Fruit fly (Drosophila melanogaster) whole organism, wandering third instar larva: Measurements from ENCODE around the gene EndoGI.

Experiments used
- Abd-B ChIP-seq: fragments of >200 bp; optimal IDR thresholded peaks from 2 replicates; lab custom pipeline; 2017; ENCODE audit warnings: missing biosample characterization, missing genetic modification characterization
- CG32264 ChIP-seq: fragments of 200-800 bp; sonication (Bioruptor generic); optimal IDR thresholded peaks from 2 replicates; lab custom pipeline; 2016; ENCODE audit warnings: missing biosample characterization, missing genetic modification characterization
- CG9705 ChIP-seq: fragments of 200-800 bp; sonication (Bioruptor generic); optimal IDR thresholded peaks from 2 replicates; lab custom pipeline; 2018; ENCODE audit warnings: missing biosample characterization, mild to moderate bottlenecking, missing genetic modification characterization
- CrebA ChIP-seq: fragments of 200-800 bp; sonication (Bioruptor generic); optimal IDR thresholded peaks from 2 replicates; lab custom pipeline; 2016; ENCODE audit warnings: missing biosample characterization, mild to moderate bottlenecking, missing genetic modification characterization, borderline replicate concordance
- Dfd ChIP-seq: fragments of >200 bp; optimal IDR thresholded peaks from 2 replicates; lab custom pipeline; 2017; ENCODE audit warnings: missing biosample characterization, missing genetic modification characterization
- Dif ChIP-seq: fragments of 200-275, 200-300 bp; sonication (Bioruptor generic); optimal IDR thresholded peaks from 2 replicates; lab custom pipeline; 2018; ENCODE audit warnings: missing biosample characterization, missing genetic modification characterization; ENCODE audit not compliant: partially characterized antibody
- GATAd ChIP-seq: sonication (Bioruptor generic); optimal IDR thresholded peaks from 2 replicates; lab custom pipeline; 2016; ENCODE audit warnings: missing biosample characterization, missing genetic modification characterization
- HLH106 ChIP-seq: fragments of 200-800 bp; optimal IDR thresholded peaks from 3 replicates; lab custom pipeline; 2019; ENCODE audit warnings: missing biosample characterization, mild to moderate bottlenecking, missing genetic modification characterization, moderate library complexity
- Hnf4 ChIP-seq: fragments of 200-800 bp; sonication (Bioruptor generic); optimal IDR thresholded peaks from 2 replicates; lab custom pipeline; 2016; ENCODE audit warnings: missing biosample characterization, mild to moderate bottlenecking, missing genetic modification characterization
- Jra ChIP-seq: sonication (Bioruptor generic); optimal IDR thresholded peaks from 2 replicates; lab custom pipeline; 2016; ENCODE audit warnings: missing biosample characterization, missing genetic modification characterization
- Mio ChIP-seq: sonication (Bioruptor generic); optimal IDR thresholded peaks from 2 replicates; lab custom pipeline; 2016; ENCODE audit warnings: missing biosample characterization, missing genetic modification characterization
- Myc ChIP-seq: fragments of >200 bp; optimal IDR thresholded peaks from 2 replicates; lab custom pipeline; 2017
- N ChIP-seq: fragments of >200 bp; optimal IDR thresholded peaks from 2 replicates; lab custom pipeline; 2018; ENCODE audit warnings: missing biosample characterization, missing external identifiers, missing genetic modification characterization
- OdsH ChIP-seq: fragments of 200-800 bp; sonication (Bioruptor generic); optimal IDR thresholded peaks from 2 replicates; lab custom pipeline; 2016; ENCODE audit warnings: missing biosample characterization, mild to moderate bottlenecking, missing genetic modification characterization
- Rel ChIP-seq, 2 experiments: fragments of 200-800 bp; sonication (Bioruptor generic) in 1 of 2; optimal IDR thresholded peaks; 2 replicates in 1 of 2; 3 replicates in 1 of 2; lab custom pipeline; 2016 to 2019; ENCODE audit warnings: mild to moderate bottlenecking in 2 of 2, missing biosample characterization in 2 of 2, missing genetic modification characterization in 2 of 2, moderate library complexity in 1 of 2
- Sp1 ChIP-seq: fragments of 200-800 bp; sonication (Bioruptor generic); optimal IDR thresholded peaks from 3 replicates; lab custom pipeline; 2019; ENCODE audit warnings: missing biosample characterization, mild to moderate bottlenecking, missing genetic modification characterization, moderate library complexity
- Vsx2 ChIP-seq: fragments of 200-300, 225-300 bp; sonication (Bioruptor generic); optimal IDR thresholded peaks from 2 replicates; lab custom pipeline; 2018; ENCODE audit warnings: missing biosample characterization, missing genetic modification characterization; ENCODE audit not compliant: partially characterized antibody
- br ChIP-seq: fragments of 200-800 bp; sonication (Bioruptor generic); optimal IDR thresholded peaks from 2 replicates; lab custom pipeline; 2016; ENCODE audit warnings: missing biosample characterization, missing genetic modification characterization
- brk ChIP-seq: fragments of 200-800 bp; sonication (Bioruptor generic); optimal IDR thresholded peaks from 2 replicates; lab custom pipeline; 2016; ENCODE audit warnings: missing biosample characterization, mild to moderate bottlenecking, missing genetic modification characterization
- dl ChIP-seq, 2 experiments: fragments of 175-275, 200-275 bp in 1 of 2; fragments of 200-275 bp in 1 of 2; sonication (Bioruptor generic); optimal IDR thresholded peaks; lab custom pipeline; 2018; ENCODE audit warnings: mild to moderate bottlenecking in 2 of 2, missing biosample characterization in 2 of 2, missing genetic modification characterization in 2 of 2, moderate library complexity in 2 of 2; ENCODE audit not compliant: partially characterized antibody in 2 of 2, insufficient read depth in 1 of 2
- dsf ChIP-seq: sonication (Bioruptor generic); optimal IDR thresholded peaks from 2 replicates; lab custom pipeline; 2016; ENCODE audit warnings: missing biosample characterization, missing genetic modification characterization, borderline replicate concordance
- ey ChIP-seq: fragments of 200-800 bp; sonication (Bioruptor generic); optimal IDR thresholded peaks from 2 replicates; lab custom pipeline; 2016; ENCODE audit warnings: missing biosample characterization, missing genetic modification characterization
- foxo ChIP-seq, 2 experiments: fragments of 200-800 bp; sonication (Bioruptor generic); optimal IDR thresholded peaks; 2 replicates in 1 of 2; 3 replicates in 1 of 2; lab custom pipeline; 2016 to 2017; ENCODE audit warnings: missing biosample characterization in 2 of 2, missing genetic modification characterization in 2 of 2
- fru ChIP-seq: fragments of 200-800 bp; sonication (Bioruptor generic); optimal IDR thresholded peaks from 3 replicates; lab custom pipeline; 2016; ENCODE audit warnings: missing biosample characterization, mild to moderate bottlenecking, missing genetic modification characterization
- h ChIP-seq: fragments of 200-800 bp; sonication (Bioruptor generic); optimal IDR thresholded peaks from 3 replicates; lab custom pipeline; 2016; ENCODE audit warnings: missing biosample characterization, mild to moderate bottlenecking, missing genetic modification characterization
- jim ChIP-seq: fragments of 175-275, 200-325 bp; sonication (Bioruptor generic); optimal IDR thresholded peaks from 2 replicates; lab custom pipeline; 2016; ENCODE audit warnings: missing biosample characterization, mild to moderate bottlenecking, missing genetic modification characterization
- lola ChIP-seq: fragments of >200 bp; optimal IDR thresholded peaks from 2 replicates; lab custom pipeline; 2017; ENCODE audit warnings: missing biosample characterization, missing genetic modification characterization
- psq ChIP-seq: fragments of 200-800 bp; sonication (Bioruptor generic); optimal IDR thresholded peaks from 3 replicates; lab custom pipeline; 2017; ENCODE audit warnings: missing biosample characterization, mild to moderate bottlenecking, missing genetic modification characterization, moderate library complexity
- rgr ChIP-seq: fragments of 200-800 bp; sonication (Bioruptor generic); optimal IDR thresholded peaks from 3 replicates; lab custom pipeline; 2016; ENCODE audit warnings: missing biosample characterization, mild to moderate bottlenecking, missing genetic modification characterization
- sage ChIP-seq: fragments of 200-800 bp; sonication (Bioruptor generic); optimal IDR thresholded peaks from 2 replicates; lab custom pipeline; 2016; ENCODE audit warnings: missing biosample characterization, mild to moderate bottlenecking, missing genetic modification characterization
- sv ChIP-seq: fragments of 200-800 bp; sonication (Bioruptor generic); optimal IDR thresholded peaks from 3 replicates; lab custom pipeline; 2016; ENCODE audit warnings: missing biosample characterization, missing genetic modification characterization
- tai ChIP-seq: sonication (Bioruptor generic); optimal IDR thresholded peaks from 2 replicates; lab custom pipeline; 2016; ENCODE audit warnings: missing biosample characterization, missing genetic modification characterization
- usp ChIP-seq: fragments of >200 bp; optimal IDR thresholded peaks from 2 replicates; lab custom pipeline; 2017; ENCODE audit warnings: missing biosample characterization, missing genetic modification characterization
- woc ChIP-seq: sonication (Bioruptor generic); optimal IDR thresholded peaks from 2 replicates; lab custom pipeline; 2016; ENCODE audit warnings: missing biosample characterization, mild to moderate bottlenecking, missing genetic modification characterization

Gene EndoGI

DNA sequence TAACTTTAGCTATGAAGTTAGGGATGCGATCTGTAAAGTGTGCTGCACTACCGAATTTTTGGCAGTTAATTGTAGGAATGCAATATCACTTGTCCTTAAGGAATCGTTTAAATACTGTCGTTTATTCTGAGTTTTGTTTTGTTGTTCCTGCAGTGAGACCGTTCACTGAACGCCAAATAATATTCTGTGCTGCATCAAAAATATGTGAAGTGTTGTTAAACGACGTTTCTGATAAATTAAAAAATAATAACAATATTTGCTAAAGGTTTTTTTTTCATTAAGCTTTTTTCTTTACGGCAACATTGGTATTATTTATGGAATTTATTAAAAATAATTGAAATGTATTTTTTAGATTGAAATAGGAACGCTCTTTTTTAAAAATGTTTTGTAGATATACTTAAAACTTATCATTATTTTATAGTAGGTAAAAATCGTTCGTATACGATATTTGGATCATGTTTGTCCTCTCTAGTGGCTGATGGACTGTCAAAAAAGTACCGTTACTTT lies 45.3 kb downstream of the EndoGI start, which contains the start of gene GMF:
Gene GMF (minus strand): TSS at position 182 of the 507 bp plus-strand sequence.
- TF ChIP-seq woc (GFP tag; lab: Kevin White, UChicago) (peak; percentile 57), ey (GFP tag; lab: Kevin White, UChicago) (peak; percentile 19), foxo (GFP tag; optimal IDR thresholded peaks at IDR 0.05; lab: Kevin White, UChicago) (peak in 1 of 2 experiments; percentile 62), sv (GFP tag; lab: Kevin White, UChicago) (no peak), dl (GFP tag; optimal IDR thresholded peaks at IDR 0.05; lab: Kevin White, UChicago; ENCODE audit: insufficient read depth in 1 of 2, partially characterized antibody in 2 of 2) (no peak), Jra (GFP tag; lab: Kevin White, UChicago) (peak; percentile 67), N (GFP tag; lab: Kevin White, UChicago) (no peak), Rel (GFP tag; optimal IDR thresholded peaks at IDR 0.05; lab: Kevin White, UChicago) (no peak), Rel (tag; optimal IDR thresholded peaks at IDR 0.05; lab: Kevin White, UChicago) (peak; percentile 20), HLH106 (tag; lab: Kevin White, UChicago) (peak; percentile 30), CG9705 (GFP tag; lab: Kevin White, UChicago) (no peak), Dif (no peak), GATAd (no peak), Sp1 (GFP tag; lab: Kevin White, UChicago) (peak; percentile 51), Vsx2 (GFP tag; lab: Kevin White, UChicago) (no peak), Mio (GFP tag; lab: Kevin White, UChicago) (no peak), br (no peak), psq (GFP tag; lab: Kevin White, UChicago) (peak; percentile 21), fru (no peak), h (GFP tag; lab: Kevin White, UChicago) (no peak), dsf (peak; percentile 23), lola (GFP tag; lab: Kevin White, UChicago) (no peak), brk (no peak), rgr (GFP tag; lab: Kevin White, UChicago) (peak; percentile 64), Hnf4 (GFP tag; lab: Kevin White, UChicago) (peak; percentile 58), tai (no peak), Dfd (no peak)

dm6 chr2L:16307026-16307703 lies 49.7 kb downstream of the EndoGI start, which contains the start of the genes CG5861 and Syx5:
Gene CG5861 (minus strand): TSS chr2L:16307298.
Gene Syx5 (plus strand): TSS chr2L:16307346.
- TF ChIP-seq OdsH (GFP tag; lab: Kevin White, UChicago) (peak; percentile 25), HLH106 (tag; lab: Kevin White, UChicago) (peak; percentile 70), psq (GFP tag; lab: Kevin White, UChicago) (peak; percentile 66), CG32264 (peak; percentile 6), sage (peak; percentile 63), Sp1 (GFP tag; lab: Kevin White, UChicago) (peak; percentile 46), Abd-B (no peak), CG9705 (GFP tag; lab: Kevin White, UChicago) (peak; percentile 53), Rel (GFP tag; optimal IDR thresholded peaks at IDR 0.05; lab: Kevin White, UChicago) (no peak), Rel (tag; optimal IDR thresholded peaks at IDR 0.05; lab: Kevin White, UChicago) (peak; percentile 42), jim (GFP tag; lab: Kevin White, UChicago) (no peak), Jra (GFP tag; lab: Kevin White, UChicago) (peak; percentile 70), Dif (peak; percentile 8), foxo (GFP tag; optimal IDR thresholded peaks at IDR 0.05; lab: Kevin White, UChicago) (peak in 1 of 2 experiments; percentile 65), Hnf4 (GFP tag; lab: Kevin White, UChicago) (peak; percentile 59), rgr (GFP tag; lab: Kevin White, UChicago) (peak; percentile 61), CrebA (GFP tag; lab: Kevin White, UChicago) (no peak), dl (GFP tag; optimal IDR thresholded peaks at IDR 0.05; lab: Kevin White, UChicago; ENCODE audit: insufficient read depth in 1 of 2, partially characterized antibody in 2 of 2) (no peak), Myc (lab: Kevin White, UChicago) (peak; percentile 38), ey (GFP tag; lab: Kevin White, UChicago) (peak; percentile 30), usp (GFP tag; lab: Kevin White, UChicago) (no peak), woc (GFP tag; lab: Kevin White, UChicago) (peak; percentile 45)
